Worm (Caenorhabditis elegans) whole organism, L2 larva: ENCODE data around the gene acr-14.

Experiments used
- C34F6.9 ChIP-seq: fragments of 150-350 bp; optimal IDR thresholded peaks from 2 replicates; lab custom pipeline; 2014; ENCODE audit warnings: missing biosample characterization, missing genetic modification characterization
- ama-1 ChIP-seq: fragments of 150-350 bp; optimal IDR thresholded peaks from 2 replicates; lab custom pipeline; 2018; ENCODE audit warnings: inconsistent platforms
- dmd-4 ChIP-seq: sonication (generic microtip); optimal IDR thresholded peaks from 2 replicates; lab custom pipeline; 2017; ENCODE audit warnings: missing biosample characterization, missing genetic modification characterization
- fos-1 ChIP-seq: fragments of 150-350 bp; optimal IDR thresholded peaks from 2 replicates; lab custom pipeline; 2014; ENCODE audit warnings: missing biosample characterization, missing genetic modification characterization
- lin-11 ChIP-seq: fragments of 150-350 bp; sonication (generic microtip); optimal IDR thresholded peaks from 2 replicates; lab custom pipeline; 2014; ENCODE audit warnings: missing biosample characterization, missing genetic modification characterization, inconsistent platforms, mixed read lengths
- nhr-11 ChIP-seq: fragments of 150-350 bp; optimal IDR thresholded peaks from 2 replicates; lab custom pipeline; 2014; ENCODE audit warnings: missing biosample characterization, missing genetic modification characterization
- nhr-77 ChIP-seq: fragments of 150-350 bp; optimal IDR thresholded peaks from 2 replicates; lab custom pipeline; 2014; ENCODE audit warnings: missing biosample characterization, missing genetic modification characterization
- sem-4 ChIP-seq: fragments of 150-350 bp; optimal IDR thresholded peaks from 2 replicates; lab custom pipeline; 2014; ENCODE audit warnings: missing biosample characterization, missing genetic modification reagents, missing genetic modification characterization
- snpc-4 ChIP-seq: fragments of 150-350 bp; optimal IDR thresholded peaks from 2 replicates; lab custom pipeline; 2014; ENCODE audit warnings: missing biosample characterization, missing genetic modification characterization
- ztf-11 ChIP-seq: sonication (generic microtip); optimal IDR thresholded peaks from 2 replicates; lab custom pipeline; 2017; ENCODE audit warnings: missing biosample characterization, missing genetic modification characterization

DNA sequence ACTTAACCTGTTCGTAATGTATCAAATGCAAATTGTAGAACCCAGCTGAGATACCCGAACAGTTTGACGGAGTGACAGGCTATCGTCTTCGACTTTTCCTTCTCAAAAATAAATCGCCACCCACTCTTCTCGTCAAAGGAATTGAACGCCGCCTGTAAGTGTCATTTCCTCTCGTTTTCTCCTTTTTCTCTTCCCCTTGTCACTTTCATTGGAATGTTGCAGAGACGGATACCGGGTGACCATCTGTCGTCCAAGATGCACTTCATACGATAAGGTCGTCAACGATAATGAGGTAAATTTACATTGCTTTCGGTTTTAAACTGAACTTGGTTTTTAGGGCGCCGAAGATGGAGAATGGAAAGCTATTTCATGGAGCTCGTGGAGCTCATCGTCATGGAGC, 22.8 kb upstream of the acr-14 start:
- TF ChIP-seq ama-1 (lab: Kevin White, UChicago): no peak
- no peak for TF ChIP-seq snpc-4 (tag; lab: Kevin White, UChicago)
- no peak for TF ChIP-seq nhr-11 (tag; lab: Kevin White, UChicago)
- no peak for TF ChIP-seq dmd-4 (tag; lab: Kevin White, UChicago)
- no peak for TF ChIP-seq nhr-77
- TF ChIP-seq ztf-11 (tag; lab: Kevin White, UChicago): no peak
- TF ChIP-seq lin-11 (tag; lab: Kevin White, UChicago): no peak
- TF ChIP-seq fos-1 (tag; lab: Kevin White, UChicago): no peak
- no peak for TF ChIP-seq C34F6.9
- TF ChIP-seq sem-4: no peak
